Worm (Caenorhabditis elegans) whole organism, midembryonic: Measurements from ENCODE around the gene R02F2.8.

Experiments
- T22C8.4 ChIP-seq: fragments of 200-800 bp; sonication (Bioruptor generic); IDR thresholded peaks from 2 replicates; pipeline ENCODE4 v1.3.6; 2022; ENCODE audit warnings: missing genetic modification characterization, missing compliant biosample characterization
- cog-1 ChIP-seq: sonication (generic microtip); optimal IDR thresholded peaks from 2 replicates; lab custom pipeline; 2016; ENCODE audit warnings: missing genetic modification characterization, missing compliant biosample characterization
- flt-1 ChIP-seq: fragments of 200-800 bp; sonication (Bioruptor generic); IDR thresholded peaks from 2 replicates; pipeline ENCODE4 v1.3.6; 2022; ENCODE audit warnings: missing genetic modification characterization, missing compliant biosample characterization
- klf-2 ChIP-seq: fragments of 200-800 bp; sonication (Bioruptor generic); conservative IDR thresholded peaks from 2 replicates; pipeline ENCODE4 v1.3.6; 2022; ENCODE audit warnings: missing genetic modification reagents, missing genetic modification characterization, missing compliant biosample characterization
- med-1 ChIP-seq: sonication (generic microtip); optimal IDR thresholded peaks from 2 replicates; lab custom pipeline; 2017; ENCODE audit warnings: missing genetic modification characterization, mild to moderate bottlenecking, missing compliant biosample characterization, antibody characterized with exemption, missing genetic modification reagents; ENCODE audit not compliant: insufficient read depth
- ref-1 ChIP-seq: fragments of 200-800 bp; sonication (Bioruptor generic); conservative IDR thresholded peaks from 2 replicates; pipeline ENCODE4 v1.3.6; 2022; ENCODE audit warnings: missing genetic modification reagents, missing genetic modification characterization, missing compliant biosample characterization
- tab-1 ChIP-seq: fragments of 200-800 bp; sonication (Bioruptor generic); IDR thresholded peaks from 2 replicates; pipeline ENCODE4 v1.3.6; 2022; ENCODE audit warnings: missing genetic modification characterization, missing compliant biosample characterization
- ztf-23 ChIP-seq: fragments of 200-800 bp; sonication (Bioruptor generic); IDR thresholded peaks from 2 replicates; pipeline ENCODE4 v1.3.6; 2022; ENCODE audit warnings: missing genetic modification reagents, missing genetic modification characterization, missing compliant biosample characterization
- ztf-29 ChIP-seq: fragments of 200-800 bp; sonication (Bioruptor generic); IDR thresholded peaks from 2 replicates; pipeline ENCODE4 v1.3.6; 2022; ENCODE audit warnings: missing genetic modification reagents, missing genetic modification characterization, missing compliant biosample characterization

Gene R02F2.8

ce11 chrIII:5495168-5495567 lies at the start of gene R02F2.8:
Gene R02F2.8, minus strand, starts transcription at chrIII:5495268.
- TF ChIP-seq T22C8.4 (GFP tag; lab: Robert Waterston, UW) = no peak
- no peak for TF ChIP-seq ref-1 (GFP tag; lab: Robert Waterston, UW)
- TF ChIP-seq klf-2 (GFP tag; lab: Robert Waterston, UW) = no peak
- TF ChIP-seq ztf-29 (GFP tag; lab: Robert Waterston, UW) = no peak
- TF ChIP-seq tab-1 (GFP tag; lab: Robert Waterston, UW) = no peak
- TF ChIP-seq ztf-23 (GFP tag; lab: Robert Waterston, UW) = no peak
- no peak for TF ChIP-seq cog-1
- no peak for TF ChIP-seq flt-1 (GFP tag; lab: Robert Waterston, UW)
- no peak for TF ChIP-seq med-1 (GFP tag; lab: Kevin White, UChicago)

DNA sequence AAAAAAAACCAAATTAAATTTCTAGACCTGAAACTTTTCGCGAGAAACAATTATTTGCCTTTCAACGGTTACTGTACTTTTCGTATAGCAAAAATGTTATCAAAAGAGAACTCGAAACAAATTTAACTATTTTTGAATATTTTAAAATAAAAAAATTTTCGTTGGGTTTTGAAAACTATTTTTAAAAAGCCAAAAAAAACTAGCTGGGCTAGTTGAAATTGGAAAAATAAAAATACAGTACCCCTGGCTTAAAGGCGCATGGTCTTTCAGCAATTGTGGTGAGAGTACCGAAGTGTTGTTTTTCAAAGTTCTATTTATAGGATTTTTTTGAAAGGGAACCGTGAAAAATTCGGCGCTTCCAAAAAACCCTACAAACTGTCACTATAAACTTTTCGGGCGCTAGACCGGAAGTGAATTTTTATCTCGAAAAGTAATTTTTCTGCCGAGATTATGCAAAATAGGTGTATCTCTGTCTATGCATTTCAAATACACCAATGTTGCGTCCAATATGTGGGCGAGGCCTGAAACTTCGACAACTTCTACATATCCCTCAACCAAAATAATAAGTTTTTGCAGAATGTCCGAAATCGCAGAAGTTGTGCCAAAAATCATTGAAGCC lies 48.8 kb upstream of the R02F2.8 start, which contains the start of gene D1044.1:
TSS of gene D1044.1 (plus strand) at position 569 of the 619 bp plus-strand sequence.
- TF ChIP-seq med-1 (GFP tag; lab: Kevin White, UChicago) = no peak
- TF ChIP-seq ztf-29 (GFP tag; lab: Robert Waterston, UW) = no peak
- no peak for TF ChIP-seq T22C8.4 (GFP tag; lab: Robert Waterston, UW)
- TF ChIP-seq flt-1 (GFP tag; lab: Robert Waterston, UW) = no peak
- no peak for TF ChIP-seq tab-1 (GFP tag; lab: Robert Waterston, UW)
- TF ChIP-seq ref-1 (GFP tag; lab: Robert Waterston, UW) = no peak

DNA sequence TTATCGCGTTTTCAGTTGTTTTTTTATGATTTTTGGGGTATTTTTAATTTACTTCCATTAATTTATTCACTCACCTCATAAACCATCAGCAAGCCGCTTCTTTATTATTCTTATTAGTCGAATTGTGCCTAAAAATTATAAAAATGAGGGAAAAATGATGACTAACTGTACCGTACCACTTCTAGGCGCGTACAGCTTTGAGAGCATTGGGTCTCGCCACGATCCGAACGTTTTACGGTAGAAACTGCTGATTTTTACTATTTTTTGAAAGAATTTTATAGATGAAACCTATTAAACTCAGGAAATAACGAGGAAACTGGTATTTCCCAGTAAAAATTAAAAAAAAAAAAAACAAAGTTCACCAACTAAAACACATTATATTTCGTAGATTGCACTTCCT lies 48.0 kb upstream of the R02F2.8 start, which contains the start of gene D1044.6:
TSS of gene D1044.6 (minus strand) at position 128 of the 400 bp plus-strand sequence.
- no peak for TF ChIP-seq flt-1 (GFP tag; lab: Robert Waterston, UW)

- TF ChIP-seq cog-1 = no peak
- TF ChIP-seq klf-2 (GFP tag; lab: Robert Waterston, UW) = no peak
- no peak for TF ChIP-seq T22C8.4 (GFP tag; lab: Robert Waterston, UW)
- TF ChIP-seq ztf-29 (GFP tag; lab: Robert Waterston, UW) = no peak
- no peak for TF ChIP-seq tab-1 (GFP tag; lab: Robert Waterston, UW)
- no peak for TF ChIP-seq flt-1 (GFP tag; lab: Robert Waterston, UW)
- TF ChIP-seq ref-1 (GFP tag; lab: Robert Waterston, UW) = no peak
- no peak for TF ChIP-seq ztf-23 (GFP tag; lab: Robert Waterston, UW)
- no peak for TF ChIP-seq med-1 (GFP tag; lab: Kevin White, UChicago)
Observed at ce11 chrIII:5541777-5542176, 46.7 kb upstream of the R02F2.8 start.

DNA sequence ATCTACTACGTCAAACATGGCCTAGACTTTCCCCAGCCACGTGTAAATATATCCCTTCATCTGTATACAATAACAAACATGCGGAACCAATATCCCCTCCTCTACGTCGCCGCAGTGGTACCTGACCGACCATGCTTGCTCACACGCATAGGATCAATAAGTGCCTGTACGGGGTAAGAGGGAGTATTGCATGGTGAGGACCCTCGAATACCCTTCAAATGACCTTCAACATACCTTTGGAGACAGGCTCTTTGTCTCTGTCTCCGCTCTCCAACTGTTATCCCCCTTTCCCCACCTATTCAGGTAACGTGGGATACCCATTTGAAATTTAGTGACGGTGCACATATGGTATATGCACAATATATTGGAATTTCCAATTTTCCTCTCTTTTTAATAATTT lies 30.9 kb upstream of the R02F2.8 start, which contains the start of gene dex-1:
TSS of gene dex-1 (plus strand) at position 132 of the 400 bp plus-strand sequence.
- no peak for TF ChIP-seq med-1 (GFP tag; lab: Kevin White, UChicago)
- no peak for TF ChIP-seq klf-2 (GFP tag; lab: Robert Waterston, UW)
- TF ChIP-seq cog-1 = no peak
- TF ChIP-seq flt-1 (GFP tag; lab: Robert Waterston, UW) = no peak
- no peak for TF ChIP-seq ref-1 (GFP tag; lab: Robert Waterston, UW)
- no peak for TF ChIP-seq ztf-23 (GFP tag; lab: Robert Waterston, UW)
- no peak for TF ChIP-seq ztf-29 (GFP tag; lab: Robert Waterston, UW)
- TF ChIP-seq tab-1 (GFP tag; lab: Robert Waterston, UW) = no peak
- TF ChIP-seq T22C8.4 (GFP tag; lab: Robert Waterston, UW) = no peak

DNA sequence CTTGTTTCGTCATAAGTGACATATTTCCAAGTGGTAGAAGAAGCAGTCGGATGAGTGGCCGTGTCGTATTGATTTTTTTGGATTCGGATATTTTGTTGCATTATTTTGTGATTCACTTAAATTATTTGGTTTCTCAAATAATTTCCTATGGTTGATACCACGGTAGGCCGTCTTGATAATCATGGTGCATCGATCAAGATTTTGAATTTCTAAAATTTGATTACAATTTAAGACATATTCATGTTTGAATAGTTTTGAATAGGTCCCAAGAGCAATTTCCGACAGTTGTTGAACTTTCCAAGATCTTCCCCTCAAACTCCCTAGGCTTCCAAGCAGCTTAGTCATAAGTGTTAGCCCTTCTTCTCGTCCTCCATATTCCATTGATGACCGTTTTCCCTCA lies 26.9 kb upstream of the R02F2.8 start, which contains the start of gene D1044.4:
TSS of gene D1044.4 (minus strand) at position 101 of the 400 bp plus-strand sequence.
- no peak for TF ChIP-seq tab-1 (GFP tag; lab: Robert Waterston, UW)
- no peak for TF ChIP-seq klf-2 (GFP tag; lab: Robert Waterston, UW)
- TF ChIP-seq ztf-23 (GFP tag; lab: Robert Waterston, UW) = no peak
- no peak for TF ChIP-seq flt-1 (GFP tag; lab: Robert Waterston, UW)
- TF ChIP-seq T22C8.4 (GFP tag; lab: Robert Waterston, UW) = no peak
- no peak for TF ChIP-seq ztf-29 (GFP tag; lab: Robert Waterston, UW)
- no peak for TF ChIP-seq ref-1 (GFP tag; lab: Robert Waterston, UW)

DNA sequence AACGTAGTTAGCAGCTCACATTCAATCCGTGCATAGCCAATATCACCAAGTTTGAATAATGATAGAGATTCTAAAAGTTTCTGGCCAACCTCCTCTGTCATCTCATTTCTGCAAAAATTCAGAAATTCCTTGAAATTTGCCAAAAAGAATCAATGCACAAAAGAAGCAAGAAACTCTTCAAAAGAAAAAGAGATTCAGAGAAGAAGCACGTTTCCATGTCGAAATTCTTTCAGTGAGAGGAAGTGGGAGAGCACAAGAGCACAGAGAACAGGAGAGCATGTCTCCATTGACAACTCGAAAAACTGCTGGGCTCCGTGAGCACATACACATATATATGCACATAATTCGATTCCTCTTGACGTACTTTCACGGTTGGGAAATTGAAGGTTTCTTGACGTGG lies 22.4 kb upstream of the R02F2.8 start, which contains the start of gene nekl-4:
TSS of gene nekl-4 (minus strand) at position 101 of the 400 bp plus-strand sequence.
- no peak for TF ChIP-seq flt-1 (GFP tag; lab: Robert Waterston, UW)
- no peak for TF ChIP-seq T22C8.4 (GFP tag; lab: Robert Waterston, UW)
- no peak for TF ChIP-seq ztf-23 (GFP tag; lab: Robert Waterston, UW)
- no peak for TF ChIP-seq tab-1 (GFP tag; lab: Robert Waterston, UW)
- TF ChIP-seq ref-1 (GFP tag; lab: Robert Waterston, UW) = no peak
- TF ChIP-seq ztf-29 (GFP tag; lab: Robert Waterston, UW) = no peak
- TF ChIP-seq cog-1 = no peak
- no peak for TF ChIP-seq med-1 (GFP tag; lab: Kevin White, UChicago)
- TF ChIP-seq klf-2 (GFP tag; lab: Robert Waterston, UW) = no peak

DNA sequence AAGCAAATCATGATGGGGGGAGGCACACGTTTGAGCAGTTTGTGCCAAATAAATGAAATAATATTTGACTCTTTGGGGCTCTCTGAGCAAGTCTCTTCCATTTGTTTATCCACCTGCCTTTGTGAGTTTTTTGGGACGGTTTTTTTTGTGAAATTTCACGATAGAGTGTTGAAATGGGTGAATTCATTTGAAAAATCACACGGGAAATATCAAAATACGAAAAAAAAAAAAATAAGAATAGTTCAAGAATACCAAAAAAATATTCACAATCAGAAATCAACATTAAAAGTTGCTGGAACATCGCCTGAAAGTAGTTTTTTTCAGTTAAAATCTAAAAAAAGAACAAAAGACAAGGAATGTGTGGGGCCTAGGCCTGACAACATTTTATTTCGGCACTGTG lies 17.4 kb upstream of the R02F2.8 start, which contains the start of gene pqn-25:
TSS of gene pqn-25 (minus strand) at position 101 of the 400 bp plus-strand sequence.
- TF ChIP-seq ztf-29 (GFP tag; lab: Robert Waterston, UW) (no peak), cog-1 (no peak), ref-1 (GFP tag; lab: Robert Waterston, UW) (no peak), med-1 (GFP tag; lab: Kevin White, UChicago) (no peak), tab-1 (GFP tag; lab: Robert Waterston, UW) (no peak), ztf-23 (GFP tag; lab: Robert Waterston, UW) (no peak), klf-2 (GFP tag; lab: Robert Waterston, UW) (no peak), flt-1 (GFP tag; lab: Robert Waterston, UW) (no peak), T22C8.4 (GFP tag; lab: Robert Waterston, UW) (no peak)

ce11 chrIII:5508669-5509068 lies 13.6 kb upstream of the R02F2.8 start, which contains the start of gene D1044.7:
Gene D1044.7, minus strand, starts transcription at chrIII:5508769.
- TF ChIP-seq med-1 (GFP tag; lab: Kevin White, UChicago) = no peak
- no peak for TF ChIP-seq ztf-23 (GFP tag; lab: Robert Waterston, UW)
- TF ChIP-seq T22C8.4 (GFP tag; lab: Robert Waterston, UW) = no peak
- TF ChIP-seq cog-1 = no peak
- no peak for TF ChIP-seq tab-1 (GFP tag; lab: Robert Waterston, UW)
- no peak for TF ChIP-seq ref-1 (GFP tag; lab: Robert Waterston, UW)
- TF ChIP-seq flt-1 (GFP tag; lab: Robert Waterston, UW) = no peak
- no peak for TF ChIP-seq ztf-29 (GFP tag; lab: Robert Waterston, UW)
